Fruit fly (Drosophila melanogaster): ENCODE measurements around the gene Or33b.

Or33b gene

dm6 chr2L:11973145-11973738 is 37.3 kb downstream of the Or33b start:
- TF ChIP-seq ovo (GFP tag; optimal IDR thresholded peaks at IDR 0.05): no peak
- TF ChIP-seq cnc (optimal IDR thresholded peaks at IDR 0.05): no peak
- TF ChIP-seq CG7045 (GFP tag; optimal IDR thresholded peaks at IDR 0.05): no peak
- TF ChIP-seq bab1 (GFP tag; optimal IDR thresholded peaks at IDR 0.05): no peak
- no peak for TF ChIP-seq CG11617 (GFP tag; optimal IDR thresholded peaks at IDR 0.05)
- TF ChIP-seq Crg-1 (GFP tag; optimal IDR thresholded peaks at IDR 0.05): no peak
- TF ChIP-seq CG12768 (GFP tag; optimal IDR thresholded peaks at IDR 0.05): no peak
- TF ChIP-seq Mnt (GFP tag; optimal IDR thresholded peaks at IDR 0.05): no peak
- TF ChIP-seq CG7101 (tag; optimal IDR thresholded peaks at IDR 0.05): no peak
- TF ChIP-seq kay (GFP tag; ENCODE audit: borderline replicate concordance): no peak
- TF ChIP-seq pad (GFP tag; optimal IDR thresholded peaks at IDR 0.05): no peak

- no peak for TF ChIP-seq Clk (GFP tag; optimal IDR thresholded peaks at IDR 0.05)
- TF ChIP-seq Crg-1 (GFP tag; optimal IDR thresholded peaks at IDR 0.05): no peak
These were observed 41.0 kb downstream of the Or33b start for dm6 chr2L:11976955-11977354.

- no peak for TF ChIP-seq Crg-1 (GFP tag; optimal IDR thresholded peaks at IDR 0.05)
- no peak for TF ChIP-seq CG7101 (tag; optimal IDR thresholded peaks at IDR 0.05)
- no peak for TF ChIP-seq cic (GFP tag; optimal IDR thresholded peaks at IDR 0.05)
- no peak for TF ChIP-seq Hr96 (GFP tag; optimal IDR thresholded peaks at IDR 0.05)
- no peak for TF ChIP-seq Mnt (GFP tag; optimal IDR thresholded peaks at IDR 0.05)
These were observed 41.7 kb downstream of the Or33b start for dm6 chr2L:11977721-11978120.

- TF ChIP-seq tj (GFP tag; optimal IDR thresholded peaks at IDR 0.05) (no peak), Hr96 (GFP tag; optimal IDR thresholded peaks at IDR 0.05) (no peak)
These were observed 44.1 kb downstream of the Or33b start for dm6 chr2L:11980075-11980474.

- TF ChIP-seq cic (GFP tag; optimal IDR thresholded peaks at IDR 0.05) (peak; percentile 64), ovo (GFP tag; optimal IDR thresholded peaks at IDR 0.05) (no peak), Clk (GFP tag; optimal IDR thresholded peaks at IDR 0.05) (no peak), cnc (optimal IDR thresholded peaks at IDR 0.05) (no peak), CG12768 (GFP tag; optimal IDR thresholded peaks at IDR 0.05) (no peak), bab1 (GFP tag; optimal IDR thresholded peaks at IDR 0.05) (no peak), tj (GFP tag; optimal IDR thresholded peaks at IDR 0.05) (no peak), CG14711 (tag; optimal IDR thresholded peaks at IDR 0.05) (no peak)
These were observed 45.2 kb downstream of the Or33b start, which contains the start of gene CG16965 for dm6 chr2L:11981210-11981609. CG16965 (plus strand) TSS chr2L:11981591.
